Worm (Caenorhabditis elegans): ENCODE measurements around the gene bbs-2.
A peak's percentile ranks its signal among the peaks of the same experiment; 100 is the strongest.

Gene bbs-2

ce11 chrIV:7924975-7925828 lies 8.6 kb upstream of the bbs-2 start (continued):
- TF ChIP-seq ama-1 (optimal IDR thresholded peaks at IDR 0.05) (no peak), ama-1 (GFP tag; optimal IDR thresholded peaks at IDR 0.05) (no peak), Y95B8A.8 (GFP tag; IDR thresholded peaks at IDR 0.05) (no peak), nhr-80 (tag; optimal IDR thresholded peaks at IDR 0.05) (no peak), cebp-2 (GFP tag; IDR thresholded peaks at IDR 0.05) (0 out of 2 replicates have a peak, but pooled peaks have one; percentile 81), dox-1 (GFP tag; IDR thresholded peaks at IDR 0.05) (no peak), hrde-1 (tag; optimal IDR thresholded peaks at IDR 0.05; ENCODE audit: borderline replicate concordance) (peak; percentile 79), F23B12.7 (tag; optimal IDR thresholded peaks at IDR 0.05; ENCODE audit: insufficient read depth) (no peak), ceh-91 (GFP tag; IDR thresholded peaks at IDR 0.05) (no peak), Y53G8AR.9 (GFP tag; conservative IDR thresholded peaks at IDR 0.05) (peak; percentile 62; the same call in 1 of the 2 replicates), mxl-1 (tag; optimal IDR thresholded peaks at IDR 0.05) (no peak), nfyb-1 (GFP tag; IDR thresholded peaks at IDR 0.05) (no peak), lir-1 (GFP tag; conservative IDR thresholded peaks at IDR 0.05) (no peak), ets-4 (GFP tag; optimal IDR thresholded peaks at IDR 0.05) (peak; percentile 12), T26A5.8 (tag; optimal IDR thresholded peaks at IDR 0.05) (no peak)

ce11 chrIV:7926102-7926840 lies 7.6 kb upstream of the bbs-2 start, which contains the start of gene rps-2:
Gene rps-2, minus strand, starts transcription at chrIV:7926391.
- no peak for TF ChIP-seq nfya-2 (GFP tag; IDR thresholded peaks at IDR 0.05)
- no peak for TF ChIP-seq dpff-1 (tag; optimal IDR thresholded peaks at IDR 0.05)
- no peak for TF ChIP-seq B0336.3 (GFP tag; IDR thresholded peaks at IDR 0.05)
- TF ChIP-seq snpc-3.4 (tag; optimal IDR thresholded peaks at IDR 0.05) = peak; percentile 19
- no peak for TF ChIP-seq nhr-90 (tag; optimal IDR thresholded peaks at IDR 0.05)
- TF ChIP-seq cebp-2 (GFP tag; IDR thresholded peaks at IDR 0.05) = no peak
- TF ChIP-seq snpc-1.3 (tag; optimal IDR thresholded peaks at IDR 0.05; ENCODE audit: insufficient read depth) = peak; percentile 28
- no peak for TF ChIP-seq nhr-27 (tag; optimal IDR thresholded peaks at IDR 0.05)
- no peak for TF ChIP-seq nfya-1 (tag; optimal IDR thresholded peaks at IDR 0.05; ENCODE audit: borderline replicate concordance, insufficient read depth)
- TF ChIP-seq bed-1 (GFP tag; IDR thresholded peaks at IDR 0.05) = no peak
- TF ChIP-seq F23B12.7 (tag; optimal IDR thresholded peaks at IDR 0.05; ENCODE audit: insufficient read depth) = peak; percentile 24
- TF ChIP-seq him-1 (tag; optimal IDR thresholded peaks at IDR 0.05) = no peak
- no peak for TF ChIP-seq hlh-26 (GFP tag; conservative IDR thresholded peaks at IDR 0.05)
- no peak for TF ChIP-seq B0035.1 (tag; optimal IDR thresholded peaks at IDR 0.05)
- TF ChIP-seq dox-1 (GFP tag; IDR thresholded peaks at IDR 0.05) = no peak
- no peak for TF ChIP-seq ztf-28 (GFP tag; IDR thresholded peaks at IDR 0.05)
- TF ChIP-seq nfyb-1 (GFP tag; IDR thresholded peaks at IDR 0.05) = no peak
- TF ChIP-seq gei-17 (GFP tag; optimal IDR thresholded peaks at IDR 0.05) = no peak
- TF ChIP-seq madf-3 (GFP tag; IDR thresholded peaks at IDR 0.05) = no peak
- TF ChIP-seq ceh-40 (GFP tag; IDR thresholded peaks at IDR 0.05) = no peak
- no peak for TF ChIP-seq zfh-2 (GFP tag; conservative IDR thresholded peaks at IDR 0.05)
- TF ChIP-seq F22D6.2 (tag; optimal IDR thresholded peaks at IDR 0.05) = no peak
- TF ChIP-seq ama-1 (optimal IDR thresholded peaks at IDR 0.05) = no peak
- no peak for TF ChIP-seq ama-1 (GFP tag; optimal IDR thresholded peaks at IDR 0.05)
- TF ChIP-seq T26A5.8 (tag; optimal IDR thresholded peaks at IDR 0.05) = no peak
- no peak for TF ChIP-seq F57C9.4 (tag; optimal IDR thresholded peaks at IDR 0.05)
- TF ChIP-seq K12H6.12 (tag; optimal IDR thresholded peaks at IDR 0.05) = no peak
- TF ChIP-seq ets-4 (GFP tag; optimal IDR thresholded peaks at IDR 0.05) = no peak
- TF ChIP-seq hsf-1 (GFP tag; IDR thresholded peaks at IDR 0.05) = no peak
- no peak for TF ChIP-seq lag-1 (GFP tag; IDR thresholded peaks at IDR 0.05)
- no peak for TF ChIP-seq ceh-79 (tag; optimal IDR thresholded peaks at IDR 0.05)
- TF ChIP-seq egrh-3 (GFP tag; IDR thresholded peaks at IDR 0.05) = peak; percentile 81; the same call in 1 of the 2 replicates
- TF ChIP-seq lin-26 (GFP tag; IDR thresholded peaks at IDR 0.05) = no peak
- TF ChIP-seq F33H1.4 (GFP tag; IDR thresholded peaks at IDR 0.05) = peak; percentile 75
- TF ChIP-seq attf-3 (GFP tag; conservative IDR thresholded peaks at IDR 0.05) = no peak
- TF ChIP-seq ceh-58 (GFP tag; IDR thresholded peaks at IDR 0.05) = no peak
- no peak for TF ChIP-seq madf-8 (GFP tag; conservative IDR thresholded peaks at IDR 0.05)
